Worm (Caenorhabditis elegans) whole organism, young adult: ENCODE data around the gene col-154.

ENCODE experiments used
- B0035.1 ChIP-seq: sonication (generic microtip); optimal IDR thresholded peaks from 2 replicates; lab custom pipeline; 2016; ENCODE audit warnings: missing genetic modification characterization, mild to moderate bottlenecking, missing compliant biosample characterization, missing genotype, missing genetic modification reagents
- ZK185.1 ChIP-seq: sonication (generic microtip); optimal IDR thresholded peaks from 2 replicates; lab custom pipeline; 2016; ENCODE audit warnings: mild to moderate bottlenecking, missing genetic modification characterization, missing compliant biosample characterization; ENCODE audit not compliant: poor library complexity, severe bottlenecking
- ama-1 ChIP-seq, 3 experiments: fragments of 150-350 bp in 1 of 3; sonication (generic microtip) in 2 of 3; optimal IDR thresholded peaks; 2 replicates each; lab custom pipeline; 2014 to 2018; ENCODE audit warnings: missing biosample characterization in 2 of 3, missing genetic modification characterization in 2 of 3, missing genetic modification reagents in 2 of 3
- lin-54 ChIP-seq: fragments of 200-800 bp; sonication (Bioruptor generic); optimal IDR thresholded peaks from 2 replicates; lab custom pipeline; 2018; ENCODE audit warnings: mild to moderate bottlenecking, missing genetic modification characterization, missing compliant biosample characterization
- nhr-179 ChIP-seq: sonication (generic microtip); optimal IDR thresholded peaks from 2 replicates; lab custom pipeline; 2016; ENCODE audit warnings: mild to moderate bottlenecking, missing genetic modification characterization, missing compliant biosample characterization
- somi-1 ChIP-seq: fragments of 200-800 bp; sonication (Bioruptor generic); optimal IDR thresholded peaks from 2 replicates; lab custom pipeline; 2018; ENCODE audit warnings: mild to moderate bottlenecking, missing genetic modification characterization, missing compliant biosample characterization
- ztf-6 ChIP-seq: fragments of 200-800 bp; sonication (Bioruptor generic); IDR thresholded peaks from 2 replicates; pipeline ENCODE4 v1.3.6; 2022; ENCODE audit warnings: missing genetic modification reagents, missing genetic modification characterization, missing compliant biosample characterization

ce11 chrV:11424565-11424964 is 39.4 kb downstream of the col-154 start, which contains the start of gene T26H10.2:
- TF ChIP-seq nhr-179 = no peak
- TF ChIP-seq ztf-6 = no peak
- no peak for TF ChIP-seq somi-1 (GFP tag; lab: Kevin White, UChicago)
- TF ChIP-seq ama-1 (optimal IDR thresholded peaks at IDR 0.05; lab: Kevin White, UChicago) = no peak
- no peak for TF ChIP-seq ama-1 (GFP tag; optimal IDR thresholded peaks at IDR 0.05; lab: Kevin White, UChicago)
- TF ChIP-seq B0035.1 (tag; lab: Kevin White, UChicago) = no peak
- no peak for TF ChIP-seq lin-54 (GFP tag; lab: Kevin White, UChicago)
- TF ChIP-seq ZK185.1 = no peak
